Worm (Caenorhabditis elegans) whole organism, L4 larva: ENCODE results near the gene mxl-3.
A peak's percentile ranks its signal among the peaks of the same experiment; 100 is the strongest.

ENCODE experiments used
- F10B5.3 ChIP-seq: sonication (generic microtip); optimal IDR thresholded peaks from 2 replicates; lab custom pipeline; 2016; ENCODE audit warnings: mild to moderate bottlenecking, missing genetic modification characterization, missing compliant biosample characterization
- F49E8.2 ChIP-seq: sonication (generic microtip); optimal IDR thresholded peaks from 2 replicates; lab custom pipeline; 2016; ENCODE audit warnings: missing compliant biosample characterization, mild to moderate bottlenecking, missing genetic modification characterization, borderline replicate concordance
- R02D3.7 ChIP-seq: fragments of 150-350 bp; sonication (generic microtip); optimal IDR thresholded peaks from 3 replicates; lab custom pipeline; 2014; ENCODE audit warnings: missing biosample characterization, missing genetic modification characterization
- T26A8.4 ChIP-seq: fragments of 200-800 bp; sonication (Bioruptor generic); IDR thresholded peaks from 2 replicates; pipeline ENCODE4 v1.3.6; 2022; ENCODE audit warnings: missing genetic modification characterization, missing compliant biosample characterization
- Y105C5A.15 ChIP-seq: fragments of 200-800 bp; sonication (Bioruptor generic); IDR thresholded peaks from 2 replicates; pipeline ENCODE4 v1.3.6; 2022; ENCODE audit warnings: missing genetic modification characterization, missing compliant biosample characterization
- Y5F2A.4 ChIP-seq: fragments of 200-800 bp; sonication (Bioruptor generic); optimal IDR thresholded peaks from 2 replicates; lab custom pipeline; 2018; ENCODE audit warnings: mild to moderate bottlenecking, missing genetic modification characterization, missing compliant biosample characterization
- ZK337.2 ChIP-seq: fragments of 200-800 bp; sonication (Bioruptor generic); IDR thresholded peaks from 2 replicates; pipeline ENCODE4 v1.3.6; 2022; ENCODE audit warnings: missing genetic modification reagents, missing genetic modification characterization, missing compliant biosample characterization
- aha-1 ChIP-seq: fragments of 150-350 bp; peaks from one replicate; lab custom pipeline; 2014; ENCODE audit warnings: missing biosample characterization, missing genetic modification characterization
- attf-4 ChIP-seq: sonication (generic microtip); optimal IDR thresholded peaks from 3 replicates; lab custom pipeline; 2017; ENCODE audit warnings: missing biosample characterization, missing genetic modification characterization
- ceh-28 ChIP-seq: fragments of 150-350 bp; optimal IDR thresholded peaks from 2 replicates; lab custom pipeline; 2014; ENCODE audit warnings: missing biosample characterization, missing genetic modification reagents, missing genetic modification characterization
- cey-2 ChIP-seq: sonication (generic microtip); optimal IDR thresholded peaks from 3 replicates; lab custom pipeline; 2017; ENCODE audit warnings: missing genetic modification characterization, mild to moderate bottlenecking, missing compliant biosample characterization, antibody characterized with exemption, borderline replicate concordance; ENCODE audit not compliant: insufficient read depth
- daf-16 ChIP-seq, 3 experiments: sonication (generic microtip); optimal IDR thresholded peaks; 2 replicates each; lab custom pipeline; 2016 to 2017; ENCODE audit warnings: missing genetic modification characterization in 3 of 3, missing genetic modification reagents in 3 of 3, mild to moderate bottlenecking in 2 of 3, missing compliant biosample characterization in 2 of 3, missing biosample characterization in 1 of 3, moderate library complexity in 1 of 3
- daf-19 ChIP-seq: fragments of 200-800 bp; sonication (Bioruptor generic); conservative IDR thresholded peaks from 2 replicates; pipeline ENCODE4 v1.3.6; 2022; ENCODE audit warnings: missing genetic modification characterization, missing compliant biosample characterization
- dmd-6 ChIP-seq: fragments of 200-800 bp; sonication (Bioruptor generic); IDR thresholded peaks from 2 replicates; pipeline ENCODE4 v1.3.6; 2022; ENCODE audit warnings: missing genetic modification reagents, missing genetic modification characterization, missing compliant biosample characterization
- dmd-9 ChIP-seq: fragments of 200-800 bp; sonication (Bioruptor generic); IDR thresholded peaks from 2 replicates; pipeline ENCODE4 v1.3.6; 2022; ENCODE audit warnings: missing genetic modification reagents, missing genetic modification characterization, missing compliant biosample characterization
- duxl-1 ChIP-seq: sonication (generic microtip); optimal IDR thresholded peaks from 2 replicates; lab custom pipeline; 2016; ENCODE audit warnings: mild to moderate bottlenecking, missing genetic modification characterization, moderate library complexity, missing compliant biosample characterization; ENCODE audit not compliant: poor library complexity
- dve-1 ChIP-seq: sonication (generic microtip); optimal IDR thresholded peaks from 2 replicates; lab custom pipeline; 2017; ENCODE audit warnings: antibody characterized with exemption, mild to moderate bottlenecking, missing genetic modification characterization, missing compliant biosample characterization; ENCODE audit not compliant: insufficient read depth
- egl-27 ChIP-seq: sonication (generic microtip); optimal IDR thresholded peaks from 3 replicates; lab custom pipeline; 2017; ENCODE audit warnings: missing biosample characterization, missing genetic modification reagents, missing genetic modification characterization
- egl-43 ChIP-seq: fragments of 200-800 bp; sonication (Bioruptor generic); IDR thresholded peaks from 2 replicates; pipeline ENCODE4 v1.3.6; 2022; ENCODE audit warnings: missing genetic modification reagents, missing genetic modification characterization, missing compliant biosample characterization
- fos-1 ChIP-seq: fragments of 150-350 bp; optimal IDR thresholded peaks from 2 replicates; lab custom pipeline; 2014; ENCODE audit warnings: missing biosample characterization, missing genetic modification characterization
- hlh-30 ChIP-seq: sonication (generic microtip); optimal IDR thresholded peaks from 2 replicates; lab custom pipeline; 2017; ENCODE audit warnings: antibody characterized with exemption, mild to moderate bottlenecking, missing genetic modification characterization, missing compliant biosample characterization; ENCODE audit not compliant: insufficient read depth
- hmg-1.1 ChIP-seq: fragments of 200-800 bp; sonication (Bioruptor generic); IDR thresholded peaks from 2 replicates; pipeline ENCODE4 v1.3.6; 2022; ENCODE audit warnings: missing genetic modification reagents, missing genetic modification characterization, missing compliant biosample characterization
- lin-13 ChIP-seq: fragments of 150-350 bp; optimal IDR thresholded peaks from 2 replicates; lab custom pipeline; 2014; ENCODE audit warnings: missing biosample characterization, missing genetic modification reagents, missing genetic modification characterization
- lsy-2 ChIP-seq, 2 experiments: fragments of 150-350 bp in 1 of 2; sonication (generic microtip) in 1 of 2; optimal IDR thresholded peaks; 2 replicates each; lab custom pipeline; 2014 to 2017; ENCODE audit warnings: missing biosample characterization in 2 of 2, missing genetic modification characterization in 2 of 2
- mdt-29 ChIP-seq: fragments of 200-800 bp; sonication (Bioruptor generic); IDR thresholded peaks from 2 replicates; pipeline ENCODE4 v1.3.6; 2022; ENCODE audit warnings: missing genetic modification reagents, missing genetic modification characterization, missing compliant biosample characterization
- mep-1 ChIP-seq: fragments of 150-350 bp; sonication (generic microtip); optimal IDR thresholded peaks from 3 replicates; lab custom pipeline; 2014; ENCODE audit warnings: missing biosample characterization, missing genetic modification characterization
- mes-2 ChIP-seq: sonication (generic microtip); optimal IDR thresholded peaks from 2 replicates; lab custom pipeline; 2016; ENCODE audit warnings: missing genotype, mild to moderate bottlenecking, missing genetic modification characterization, missing compliant biosample characterization; ENCODE audit not compliant: poor library complexity, severe bottlenecking
- mxl-3 ChIP-seq: fragments of 200-800 bp; sonication (Bioruptor generic); optimal IDR thresholded peaks from 2 replicates; lab custom pipeline; 2018; ENCODE audit warnings: mild to moderate bottlenecking, missing genetic modification characterization, missing compliant biosample characterization
- nhr-102 ChIP-seq: sonication (generic microtip); optimal IDR thresholded peaks from 2 replicates; lab custom pipeline; 2016; ENCODE audit warnings: mild to moderate bottlenecking, missing genetic modification characterization, moderate library complexity, missing compliant biosample characterization
- nhr-111 ChIP-seq: fragments of 200-800 bp; sonication (Bioruptor generic); optimal IDR thresholded peaks from 2 replicates; lab custom pipeline; 2018; ENCODE audit warnings: mild to moderate bottlenecking, missing genetic modification characterization, missing compliant biosample characterization
- nhr-25 ChIP-seq: sonication (generic microtip); optimal IDR thresholded peaks from 2 replicates; lab custom pipeline; 2017; ENCODE audit warnings: missing genetic modification characterization, mild to moderate bottlenecking, missing compliant biosample characterization, antibody characterized with exemption, moderate library complexity, borderline replicate concordance; ENCODE audit not compliant: insufficient read depth
- nhr-28 ChIP-seq: fragments of 150-350 bp; optimal IDR thresholded peaks from 2 replicates; lab custom pipeline; 2014; ENCODE audit warnings: missing biosample characterization, missing genetic modification characterization
- nhr-42 ChIP-seq: fragments of 200-800 bp; sonication (Bioruptor generic); IDR thresholded peaks from 2 replicates; pipeline ENCODE4 v1.3.6; 2022; ENCODE audit warnings: missing genetic modification characterization, missing compliant biosample characterization
- nhr-76 ChIP-seq: fragments of 150-350 bp; optimal IDR thresholded peaks from 2 replicates; lab custom pipeline; 2014; ENCODE audit warnings: missing biosample characterization, missing genetic modification characterization
- nhr-77 ChIP-seq: fragments of 150-350 bp; optimal IDR thresholded peaks from 2 replicates; lab custom pipeline; 2014; ENCODE audit warnings: missing biosample characterization, missing genetic modification characterization
- pha-4 ChIP-seq, 2 experiments: fragments of 150-350 bp in 1 of 2; fragments of 200-800 bp in 1 of 2; sonication (Bioruptor generic) in 1 of 2; IDR thresholded peaks in 1 of 2; optimal IDR thresholded peaks in 1 of 2; 2 replicates each; pipeline versions ENCODE4 v1.3.6 to Lab custom; 2014 to 2022; ENCODE audit warnings: missing genetic modification characterization in 2 of 2, missing genetic modification reagents in 2 of 2, missing biosample characterization in 1 of 2, missing compliant biosample characterization in 1 of 2
- php-3 ChIP-seq: fragments of 200-800 bp; sonication (Bioruptor generic); IDR thresholded peaks from 2 replicates; pipeline ENCODE4 v1.3.6; 2022; ENCODE audit warnings: missing genetic modification reagents, missing genetic modification characterization, missing compliant biosample characterization
- pqm-1 ChIP-seq: sonication (generic microtip); optimal IDR thresholded peaks from 2 replicates; lab custom pipeline; 2017; ENCODE audit warnings: missing biosample characterization, missing genetic modification characterization
- saeg-2 ChIP-seq: fragments of 200-800 bp; sonication (Bioruptor generic); IDR thresholded peaks from 2 replicates; pipeline ENCODE4 v1.3.6; 2022; ENCODE audit warnings: missing genetic modification reagents, missing genetic modification characterization, missing compliant biosample characterization
- skn-1 ChIP-seq: fragments of 150-350 bp; optimal IDR thresholded peaks from 2 replicates; lab custom pipeline; 2014; ENCODE audit warnings: missing biosample characterization, missing genetic modification characterization
- snpc-1.2 ChIP-seq: fragments of 200-800 bp; sonication (Bioruptor generic); IDR thresholded peaks from 2 replicates; pipeline ENCODE4 v1.3.6; 2022; ENCODE audit warnings: missing genetic modification reagents, missing genetic modification characterization, missing compliant biosample characterization
- spr-3 ChIP-seq: fragments of 200-800 bp; sonication (Bioruptor generic); optimal IDR thresholded peaks from 2 replicates; lab custom pipeline; 2018; ENCODE audit warnings: mild to moderate bottlenecking, missing genetic modification characterization, missing compliant biosample characterization
- tra-1 ChIP-seq: fragments of 200-800 bp; sonication (Bioruptor generic); IDR thresholded peaks from 2 replicates; pipeline ENCODE4 v1.3.6; 2022; ENCODE audit warnings: missing genetic modification reagents, missing genetic modification characterization, missing compliant biosample characterization
- zag-1 ChIP-seq: fragments of 150-350 bp; optimal IDR thresholded peaks from 2 replicates; lab custom pipeline; 2014; ENCODE audit warnings: missing biosample characterization, missing genetic modification characterization
- zfp-3 ChIP-seq: fragments of 200-800 bp; sonication (Bioruptor generic); conservative IDR thresholded peaks from 2 replicates; pipeline ENCODE4 v1.3.6; 2022; ENCODE audit warnings: missing genetic modification reagents, missing genetic modification characterization, missing compliant biosample characterization
- ztf-7 ChIP-seq: fragments of 150-350 bp; optimal IDR thresholded peaks from 2 replicates; lab custom pipeline; 2014; ENCODE audit warnings: missing biosample characterization, missing genetic modification characterization

The mxl-3 gene

ce11 chrX:13307852-13308251 is 42.8 kb downstream of the mxl-3 start (continued):
- TF ChIP-seq nhr-25 (tag; lab: Kevin White, UChicago) (no peak), R02D3.7 (tag; lab: Kevin White, UChicago) (no peak), ztf-7 (no peak), php-3 (GFP tag; lab: Robert Waterston, UW) (no peak), hlh-30 (tag; lab: Kevin White, UChicago) (peak; percentile 18)

DNA sequence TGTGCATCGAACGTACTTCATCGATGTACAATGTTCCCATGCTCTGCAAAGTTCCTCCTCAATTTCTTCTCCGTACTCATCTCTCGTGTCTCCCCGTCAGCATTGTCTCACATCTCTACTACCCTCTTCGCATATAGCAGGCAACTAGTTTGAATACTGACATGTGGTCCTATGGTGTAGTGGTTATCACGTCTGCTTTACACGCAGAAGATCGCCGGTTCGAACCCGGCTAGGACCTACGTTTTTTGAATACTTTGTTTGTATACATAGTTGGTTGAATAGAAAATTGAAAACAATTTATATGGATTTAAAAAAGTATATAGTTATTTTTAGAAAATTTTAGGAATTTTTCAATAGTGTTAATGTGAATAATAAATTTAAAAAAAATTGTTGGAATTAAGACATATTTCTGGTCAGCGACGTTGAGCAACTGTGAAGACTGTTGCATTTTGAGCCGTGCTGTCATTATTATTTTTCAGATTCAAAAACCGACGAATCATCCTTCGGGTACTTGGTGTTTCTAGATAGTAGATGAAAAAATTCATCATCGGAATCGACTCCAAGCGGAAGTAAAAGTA is 43.6 kb downstream of the mxl-3 start:
- TF ChIP-seq spr-3 (peak; percentile 83), lsy-2 (tag; optimal IDR thresholded peaks at IDR 0.05; lab: Kevin White, UChicago) (peak in 1 of 2 experiments; percentile 3), saeg-2 (GFP tag; lab: Robert Waterston, UW) (peak; percentile 72), F49E8.2 (peak; percentile 87), attf-4 (tag; lab: Kevin White, UChicago) (no peak), aha-1 (peak; percentile 80), zfp-3 (GFP tag; lab: Robert Waterston, UW) (peak; percentile 85), pqm-1 (tag; lab: Kevin White, UChicago) (no peak), egl-43 (no peak), nhr-102 (peak; percentile 91), duxl-1 (tag; lab: Kevin White, UChicago) (no peak), ZK337.2 (GFP tag; lab: Robert Waterston, UW) (peak; percentile 87), R02D3.7 (tag; lab: Kevin White, UChicago) (no peak), daf-19 (GFP tag; lab: Robert Waterston, UW) (peak; percentile 97), zag-1 (tag; lab: Kevin White, UChicago) (no peak), mdt-29 (GFP tag; lab: Robert Waterston, UW) (peak; percentile 90), hmg-1.1 (GFP tag; lab: Robert Waterston, UW) (peak; percentile 98), ceh-28 (tag; lab: Kevin White, UChicago) (no peak), lin-13 (GFP tag; lab: Kevin White, UChicago) (peak; percentile 56), daf-16 (GFP tag; optimal IDR thresholded peaks at IDR 0.05; lab: Kevin White, UChicago) (peak; percentile 87 to 97), daf-16 (tag; optimal IDR thresholded peaks at IDR 0.05; lab: Kevin White, UChicago) (peak; percentile 89), Y5F2A.4 (GFP tag; lab: Kevin White, UChicago) (peak; percentile 81), egl-27 (tag; lab: Kevin White, UChicago) (no peak), nhr-42 (GFP tag; lab: Robert Waterston, UW) (peak; percentile 77), nhr-28 (tag; lab: Kevin White, UChicago) (peak; percentile 57), mes-2 (tag; lab: Kevin White, UChicago) (no peak), ztf-7 (peak; percentile 88), tra-1 (peak; percentile 96), skn-1 (tag; lab: Kevin White, UChicago) (no peak), dve-1 (tag; lab: Kevin White, UChicago) (peak; percentile 94), T26A8.4 (GFP tag; lab: Robert Waterston, UW) (no peak), fos-1 (no peak), Y105C5A.15 (GFP tag; lab: Robert Waterston, UW) (peak; percentile 88; the same call in 1 of the 2 replicates), mep-1 (tag; lab: Kevin White, UChicago) (no peak), pha-4 (GFP tag; IDR thresholded peaks at IDR 0.05; lab: Robert Waterston, UW) (no peak; the same call in none of the 2 replicates), pha-4 (tag; optimal IDR thresholded peaks at IDR 0.05; lab: Kevin White, UChicago) (peak; percentile 12), nhr-76 (no peak), mxl-3 (peak; percentile 72), nhr-111 (GFP tag; lab: Kevin White, UChicago) (peak; percentile 85), cey-2 (peak; percentile 20), dmd-9 (GFP tag; lab: Robert Waterston, UW) (peak; percentile 72; the same call in 1 of the 2 replicates), F10B5.3 (peak; percentile 82), snpc-1.2 (GFP tag; lab: Robert Waterston, UW) (peak; percentile 92), nhr-77 (tag; lab: Kevin White, UChicago) (peak; percentile 71), dmd-6 (GFP tag; lab: Robert Waterston, UW) (peak; percentile 76)
